Fruit fly (Drosophila melanogaster) whole organism, embryonic: Measurements from ENCODE around the gene lva.

Experiments used
- Adf1 ChIP-seq: fragments of 200-800 bp; sonication (Bioruptor generic); IDR thresholded peaks from 2 replicates; pipeline ENCODE4 v1.3.6; 2022; ENCODE audit warnings: missing biosample characterization, missing genetic modification characterization
- Atf-2 ChIP-seq: fragments of 200-800 bp; sonication (Bioruptor generic); optimal IDR thresholded peaks from 2 replicates; lab custom pipeline; 2016; ENCODE audit warnings: missing biosample characterization, missing genetic modification characterization
- CG13296 ChIP-seq: fragments of 200-800 bp; sonication (Bioruptor generic); optimal IDR thresholded peaks from 3 replicates; lab custom pipeline; 2018; ENCODE audit warnings: missing biosample characterization, mild to moderate bottlenecking, missing genetic modification characterization
- CG15514 ChIP-seq: fragments of 200-800 bp; sonication (Bioruptor generic); optimal IDR thresholded peaks from 3 replicates; lab custom pipeline; 2017; ENCODE audit warnings: missing biosample characterization, missing genetic modification characterization, mild to moderate bottlenecking, moderate library complexity, missing genetic modification reagents
- CG16779 ChIP-seq: fragments of 200-800 bp; sonication (Bioruptor generic); IDR thresholded peaks from 2 replicates; pipeline ENCODE4 v1.3.6; 2022; ENCODE audit warnings: missing biosample characterization, missing genetic modification characterization
- CG17361 ChIP-seq: fragments of 200-800 bp; sonication (Bioruptor generic); IDR thresholded peaks from 3 replicates; pipeline ENCODE4 v1.3.6; 2022; ENCODE audit warnings: missing biosample characterization, missing genetic modification characterization
- CG17912 ChIP-seq: fragments of 200-800 bp; sonication (Bioruptor generic); optimal IDR thresholded peaks from 2 replicates; lab custom pipeline; 2018; ENCODE audit warnings: missing biosample characterization, mild to moderate bottlenecking, missing genetic modification characterization
- CG18011 ChIP-seq: fragments of 200-800 bp; sonication (Bioruptor generic); optimal IDR thresholded peaks from 2 replicates; lab custom pipeline; 2017; ENCODE audit warnings: missing biosample characterization, missing genetic modification characterization, mild to moderate bottlenecking, moderate library complexity, missing genotype
- CG1832 ChIP-seq: fragments of 200-800 bp; sonication (Bioruptor generic); optimal IDR thresholded peaks from 2 replicates; lab custom pipeline; 2017; ENCODE audit warnings: missing biosample characterization, mild to moderate bottlenecking, missing genetic modification characterization, inconsistent platforms
- CG2678 ChIP-seq: fragments of 200-800 bp; sonication (Bioruptor generic); optimal IDR thresholded peaks from 3 replicates; lab custom pipeline; 2019; ENCODE audit warnings: missing biosample characterization, mild to moderate bottlenecking, missing genetic modification characterization, moderate library complexity
- CG31365 ChIP-seq: fragments of 200-800 bp; sonication (Bioruptor generic); optimal IDR thresholded peaks from 2 replicates; lab custom pipeline; 2018; ENCODE audit warnings: missing biosample characterization, mild to moderate bottlenecking, missing genetic modification characterization
- CG31388 ChIP-seq: fragments of 200-800 bp; sonication (Bioruptor generic); optimal IDR thresholded peaks from 2 replicates; lab custom pipeline; 2016; ENCODE audit warnings: missing biosample characterization, missing genetic modification characterization
- CG34422 ChIP-seq: fragments of 200-800 bp; sonication (Bioruptor generic); IDR thresholded peaks from 3 replicates; pipeline ENCODE4 v1.3.6; 2022; ENCODE audit warnings: missing biosample characterization, missing genetic modification characterization
- CG4360 ChIP-seq: fragments of 200-800 bp; sonication (Bioruptor generic); IDR thresholded peaks from 2 replicates; pipeline ENCODE4 v1.3.6; 2022; ENCODE audit warnings: missing biosample characterization, missing genetic modification characterization
- CG4404 ChIP-seq: fragments of 200-800 bp; sonication (Bioruptor generic); IDR thresholded peaks from 2 replicates; pipeline ENCODE4 v1.3.6; 2022; ENCODE audit warnings: missing biosample characterization, missing genetic modification characterization
- CG4617 ChIP-seq: fragments of 200-800 bp; sonication (Bioruptor generic); optimal IDR thresholded peaks from 3 replicates; lab custom pipeline; 2016; ENCODE audit warnings: missing biosample characterization, missing genetic modification characterization, borderline replicate concordance
- CG5180 ChIP-seq: fragments of 200-800 bp; sonication (Bioruptor generic); optimal IDR thresholded peaks from 3 replicates; lab custom pipeline; 2017; ENCODE audit warnings: missing biosample characterization, missing genetic modification characterization, mild to moderate bottlenecking, moderate library complexity, missing genetic modification reagents
- CG5953 ChIP-seq: fragments of 200-800 bp; sonication (Bioruptor generic); IDR thresholded peaks from 2 replicates; pipeline ENCODE4 v1.3.6; 2022; ENCODE audit warnings: missing biosample characterization, missing genetic modification characterization
- CG6272 ChIP-seq: fragments of 200-800 bp; sonication (Bioruptor generic); IDR thresholded peaks from 2 replicates; pipeline ENCODE4 v1.3.6; 2022; ENCODE audit warnings: missing biosample characterization, missing genetic modification characterization
- CG8281 ChIP-seq: fragments of 200-800 bp; sonication (Bioruptor generic); optimal IDR thresholded peaks from 2 replicates; lab custom pipeline; 2018; ENCODE audit warnings: missing biosample characterization, mild to moderate bottlenecking, missing genetic modification characterization, moderate library complexity
- Doc2 ChIP-seq: fragments of 200-800 bp; sonication (Bioruptor generic); IDR thresholded peaks from 2 replicates; pipeline ENCODE4 v1.3.6; 2022; ENCODE audit warnings: missing biosample characterization, missing genetic modification characterization
- ERR ChIP-seq: fragments of 200-800 bp; sonication (Bioruptor generic); optimal IDR thresholded peaks from 2 replicates; lab custom pipeline; 2016; ENCODE audit warnings: missing biosample characterization, missing genetic modification characterization
- H15 ChIP-seq: fragments of 200-800 bp; sonication (Bioruptor generic); IDR thresholded peaks from 3 replicates; pipeline ENCODE4 v1.3.6; 2022; ENCODE audit warnings: missing biosample characterization, missing genetic modification characterization
- Hsf ChIP-seq: fragments of 200-800 bp; sonication (Bioruptor generic); optimal IDR thresholded peaks from 3 replicates; lab custom pipeline; 2016; ENCODE audit warnings: missing biosample characterization, missing genetic modification characterization
- NK7.1 ChIP-seq: fragments of 200-800 bp; sonication (Bioruptor generic); optimal IDR thresholded peaks from 3 replicates; lab custom pipeline; 2016; ENCODE audit warnings: missing biosample characterization, missing genetic modification characterization
- NfI ChIP-seq: fragments of 200-800 bp; sonication (Bioruptor generic); optimal IDR thresholded peaks from 3 replicates; lab custom pipeline; 2018; ENCODE audit warnings: missing biosample characterization, mild to moderate bottlenecking, missing genetic modification characterization, moderate library complexity
- Optix ChIP-seq: fragments of 200-800 bp; sonication (Bioruptor generic); IDR thresholded peaks from 3 replicates; pipeline ENCODE4 v1.3.6; 2022; ENCODE audit warnings: missing biosample characterization, missing genetic modification characterization
- Sin3A ChIP-seq: fragments of >200 bp; optimal IDR thresholded peaks from 2 replicates; lab custom pipeline; 2018
- Ssrp ChIP-seq: fragments of 200-800 bp; sonication (Bioruptor generic); optimal IDR thresholded peaks from 2 replicates; lab custom pipeline; 2018; ENCODE audit warnings: missing biosample characterization, mild to moderate bottlenecking, missing genetic modification characterization, moderate library complexity
- Usf ChIP-seq: fragments of 200-800 bp; sonication (Bioruptor generic); optimal IDR thresholded peaks from 2 replicates; lab custom pipeline; 2017; ENCODE audit warnings: missing genotype, missing biosample characterization, missing genetic modification characterization
- Xbp1 ChIP-seq: fragments of 200-800 bp; sonication (Bioruptor generic); optimal IDR thresholded peaks from 3 replicates; lab custom pipeline; 2016; ENCODE audit warnings: missing biosample characterization, mild to moderate bottlenecking, missing genetic modification characterization
- aop ChIP-seq: fragments of 200-800 bp; sonication (Bioruptor generic); IDR thresholded peaks from 2 replicates; pipeline ENCODE4 v1.3.6; 2022; ENCODE audit warnings: missing biosample characterization, missing genetic modification characterization
- bab2 ChIP-seq: fragments of 200-800 bp; sonication (Bioruptor generic); optimal IDR thresholded peaks from 2 replicates; lab custom pipeline; 2016; ENCODE audit warnings: missing biosample characterization, missing genetic modification characterization
- br ChIP-seq: fragments of >200 bp; optimal IDR thresholded peaks from 2 replicates; lab custom pipeline; 2017
- caup ChIP-seq: fragments of 200-800 bp; sonication (Bioruptor generic); optimal IDR thresholded peaks from 3 replicates; lab custom pipeline; 2017; ENCODE audit warnings: missing biosample characterization, mild to moderate bottlenecking, missing genetic modification characterization, moderate library complexity; ENCODE audit not compliant: severe bottlenecking
- chif ChIP-seq, 2 experiments: fragments of 200-800 bp; sonication (Bioruptor generic); optimal IDR thresholded peaks; 3 replicates each; lab custom pipeline; 2016; ENCODE audit warnings: missing biosample characterization in 2 of 2, missing genetic modification characterization in 2 of 2
- emc ChIP-seq: fragments of 200-800 bp; sonication (Bioruptor generic); optimal IDR thresholded peaks from 2 replicates; lab custom pipeline; 2016; ENCODE audit warnings: missing biosample characterization, missing genetic modification characterization
- exex ChIP-seq: fragments of 200-800 bp; sonication (Bioruptor generic); optimal IDR thresholded peaks from 4 replicates; lab custom pipeline; 2018; ENCODE audit warnings: missing biosample characterization, mild to moderate bottlenecking, missing genetic modification characterization, moderate library complexity
- fd96Cb ChIP-seq: fragments of 200-800 bp; sonication (Bioruptor generic); optimal IDR thresholded peaks from 2 replicates; lab custom pipeline; 2018; ENCODE audit warnings: missing biosample characterization, mild to moderate bottlenecking, missing genetic modification characterization, moderate library complexity
- gsb-n ChIP-seq: fragments of 200-800 bp; sonication (Bioruptor generic); optimal IDR thresholded peaks from 3 replicates; lab custom pipeline; 2018; ENCODE audit warnings: missing biosample characterization, mild to moderate bottlenecking, missing genetic modification characterization
- jumu ChIP-seq: fragments of 200-800 bp; sonication (Bioruptor generic); optimal IDR thresholded peaks from 3 replicates; lab custom pipeline; 2016; ENCODE audit warnings: missing biosample characterization, missing genetic modification characterization
- mirr ChIP-seq: fragments of 200-800 bp; sonication (Bioruptor generic); optimal IDR thresholded peaks from 3 replicates; lab custom pipeline; 2018; ENCODE audit warnings: missing biosample characterization, mild to moderate bottlenecking, missing genetic modification characterization
- nau ChIP-seq: fragments of 200-800 bp; sonication (Bioruptor generic); optimal IDR thresholded peaks from 3 replicates; lab custom pipeline; 2017; ENCODE audit warnings: missing biosample characterization, mild to moderate bottlenecking, missing genetic modification characterization, missing genetic modification reagents
- p53 ChIP-seq: fragments of 200-800 bp; sonication (Bioruptor generic); optimal IDR thresholded peaks from 2 replicates; lab custom pipeline; 2016; ENCODE audit warnings: missing biosample characterization, missing genetic modification characterization
- pho ChIP-seq: fragments of 200-800 bp; sonication (Bioruptor generic); optimal IDR thresholded peaks from 2 replicates; lab custom pipeline; 2016; ENCODE audit warnings: missing biosample characterization, missing genetic modification characterization
- pros ChIP-seq: fragments of 200-800 bp; sonication (Bioruptor generic); optimal IDR thresholded peaks from 3 replicates; lab custom pipeline; 2019; ENCODE audit warnings: missing biosample characterization, mild to moderate bottlenecking, missing genetic modification characterization, moderate library complexity
- ranshi ChIP-seq: fragments of 200-800 bp; sonication (Bioruptor generic); IDR thresholded peaks from 2 replicates; pipeline ENCODE4 v1.3.6; 2022; ENCODE audit warnings: missing biosample characterization, missing genetic modification characterization
- rib ChIP-seq: fragments of 200-800 bp; sonication (Bioruptor generic); IDR thresholded peaks from 2 replicates; pipeline ENCODE4 v1.3.6; 2022; ENCODE audit warnings: missing biosample characterization, missing genetic modification characterization
- sim ChIP-seq: fragments of 200-800 bp; sonication (Bioruptor generic); IDR thresholded peaks from 2 replicates; pipeline ENCODE4 v1.3.6; 2022; ENCODE audit warnings: missing biosample characterization, missing genetic modification characterization
- tio ChIP-seq: fragments of 200-800 bp; sonication (Bioruptor generic); optimal IDR thresholded peaks from 2 replicates; lab custom pipeline; 2017; ENCODE audit warnings: missing biosample characterization, missing genetic modification characterization, inconsistent platforms
- tna ChIP-seq: fragments of 200-800 bp; sonication (Bioruptor generic); IDR thresholded peaks from 2 replicates; pipeline ENCODE4 v1.3.6; 2022; ENCODE audit warnings: missing biosample characterization, missing genetic modification characterization; ENCODE audit not compliant: partially characterized antibody
- vfl ChIP-seq: fragments of 200-800 bp; sonication (Bioruptor generic); optimal IDR thresholded peaks from 2 replicates; lab custom pipeline; 2016; ENCODE audit warnings: missing biosample characterization, missing genetic modification characterization
- wor ChIP-seq: fragments of 200-800 bp; sonication (Bioruptor generic); IDR thresholded peaks from 2 replicates; pipeline ENCODE4 v1.3.6; 2022; ENCODE audit warnings: missing biosample characterization, missing genetic modification characterization

lva gene

DNA sequence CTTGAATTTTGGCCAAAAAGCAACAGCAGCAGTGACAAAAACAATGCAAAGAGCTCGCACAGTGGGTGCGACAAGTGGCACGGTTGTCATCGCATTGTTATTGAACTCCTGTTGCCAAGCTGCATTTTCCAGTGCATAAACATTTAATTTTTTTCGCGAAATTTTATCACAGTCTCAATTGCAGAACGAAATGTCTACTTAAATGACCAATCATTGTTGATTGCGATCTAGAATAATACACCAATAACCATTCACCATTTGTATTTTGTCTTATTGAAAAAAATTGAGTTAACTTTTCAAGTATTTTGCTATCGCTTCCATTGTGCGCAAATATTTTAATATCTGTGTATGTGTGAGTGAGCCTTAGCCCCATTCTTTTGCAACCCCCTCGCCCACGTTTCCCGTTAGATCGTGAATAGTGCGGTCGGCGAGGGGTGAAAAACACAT lies 14.9 kb downstream of the lva start (continued):
- TF ChIP-seq gsb-n (no peak), CG15514 (GFP tag; lab: Kevin White, UChicago) (no peak), NK7.1 (GFP tag; lab: Kevin White, UChicago) (peak; percentile 10), nau (GFP tag; lab: Kevin White, UChicago) (no peak), NfI (no peak), bab2 (peak; percentile 26), pros (GFP tag; lab: Kevin White, UChicago) (peak; percentile 30), exex (tag; lab: Kevin White, UChicago) (no peak), CG31365 (no peak), CG13296 (GFP tag; lab: Kevin White, UChicago) (no peak), pho (GFP tag; lab: Kevin White, UChicago) (peak; percentile 23), CG31388 (GFP tag; lab: Kevin White, UChicago) (no peak), chif (GFP tag; optimal IDR thresholded peaks at IDR 0.05; lab: Kevin White, UChicago) (no peak), ERR (no peak), CG1832 (GFP tag; lab: Kevin White, UChicago) (no peak), caup (GFP tag; lab: Kevin White, UChicago) (no peak), mirr (GFP tag; lab: Kevin White, UChicago) (no peak), CG17361 (GFP tag; lab: Robert Waterston, UW) (no peak), sim (GFP tag; lab: Robert Waterston, UW) (no peak), CG16779 (GFP tag; lab: Robert Waterston, UW) (no peak), tna (GFP tag; lab: Robert Waterston, UW) (no peak), aop (GFP tag; lab: Robert Waterston, UW) (no peak), CG4404 (GFP tag; lab: Robert Waterston, UW) (no peak), CG17912 (GFP tag; lab: Kevin White, UChicago) (no peak), Adf1 (GFP tag; lab: Robert Waterston, UW) (no peak), wor (GFP tag; lab: Robert Waterston, UW) (no peak), ranshi (no peak), vfl (GFP tag; lab: Kevin White, UChicago) (peak; percentile 1), br (lab: Kevin White, UChicago) (no peak), Sin3A (lab: Kevin White, UChicago) (no peak), Xbp1 (no peak), Usf (GFP tag; lab: Kevin White, UChicago) (no peak), p53 (GFP tag; lab: Kevin White, UChicago) (no peak), tio (peak; percentile 26), CG34422 (GFP tag; lab: Robert Waterston, UW) (no peak; the same call in 2 of the 3 replicates), CG5180 (GFP tag; lab: Kevin White, UChicago) (no peak), Doc2 (GFP tag; lab: Robert Waterston, UW) (no peak), CG6272 (no peak), CG4617 (GFP tag; lab: Kevin White, UChicago) (no peak), CG4360 (GFP tag; lab: Robert Waterston, UW) (no peak), CG2678 (tag; lab: Kevin White, UChicago) (no peak), Optix (GFP tag; lab: Robert Waterston, UW) (no peak), rib (no peak), CG8281 (tag; lab: Kevin White, UChicago) (no peak), CG18011 (GFP tag; lab: Kevin White, UChicago) (no peak), jumu (GFP tag; lab: Kevin White, UChicago) (peak; percentile 3), Ssrp (tag; lab: Kevin White, UChicago) (no peak), fd96Cb (tag; lab: Kevin White, UChicago) (no peak), H15 (GFP tag; lab: Robert Waterston, UW) (no peak), emc (GFP tag; lab: Kevin White, UChicago) (no peak), CG5953 (GFP tag; lab: Robert Waterston, UW) (no peak), Atf-2 (GFP tag; lab: Kevin White, UChicago) (peak; percentile 37), Hsf (GFP tag; lab: Kevin White, UChicago) (peak; percentile 24)
